Worm (Caenorhabditis elegans): Measurements from ENCODE around the gene pqn-83.

DNA sequence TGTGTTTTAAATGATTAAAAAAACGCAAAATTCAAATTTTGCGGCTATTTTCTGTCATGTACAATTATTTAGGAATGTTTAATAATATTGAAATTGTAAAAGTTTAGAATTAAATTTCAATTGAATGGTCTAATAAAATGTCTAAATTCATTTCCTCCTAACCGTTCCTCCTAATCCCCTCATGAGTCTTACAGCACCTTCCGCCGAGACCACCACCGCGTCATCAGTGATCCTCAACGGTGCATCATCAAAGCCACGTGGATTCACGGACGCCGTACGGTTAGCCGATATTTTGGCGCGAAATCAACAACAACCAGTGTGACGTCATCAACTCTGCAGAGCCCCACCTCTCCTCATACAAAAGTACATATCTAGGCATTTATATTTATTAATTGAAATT lies 19.2 kb upstream of the pqn-83 start:
- TF ChIP-seq med-1 (GFP tag; optimal IDR thresholded peaks at IDR 0.05; ENCODE audit: insufficient read depth) (no peak), ztf-29 (GFP tag; IDR thresholded peaks at IDR 0.05) (no peak), tab-1 (GFP tag; IDR thresholded peaks at IDR 0.05) (no peak), ztf-23 (GFP tag; IDR thresholded peaks at IDR 0.05) (no peak)
